Worm (Caenorhabditis elegans) whole organism, L3 larva: ENCODE data around the gene glb-16.

ENCODE experiments used
- ZK546.5 ChIP-seq: sonication (generic microtip); optimal IDR thresholded peaks from 2 replicates; lab custom pipeline; 2017; ENCODE audit warnings: missing biosample characterization, missing genetic modification characterization
- ama-1 ChIP-seq: fragments of 150-350 bp; optimal IDR thresholded peaks from 2 replicates; lab custom pipeline; 2018
- ceh-16 ChIP-seq: sonication (generic microtip); optimal IDR thresholded peaks from 2 replicates; lab custom pipeline; 2017; ENCODE audit warnings: missing biosample characterization, missing genetic modification characterization
- ceh-28 ChIP-seq: fragments of 150-350 bp; optimal IDR thresholded peaks from 2 replicates; lab custom pipeline; 2014; ENCODE audit warnings: missing biosample characterization, missing genetic modification reagents, missing genetic modification characterization
- ceh-9 ChIP-seq: sonication (generic microtip); optimal IDR thresholded peaks from 2 replicates; lab custom pipeline; 2018; ENCODE audit warnings: missing biosample characterization, missing genetic modification characterization
- daf-12 ChIP-seq: fragments of 150-350 bp; optimal IDR thresholded peaks from 2 replicates; lab custom pipeline; 2014; ENCODE audit warnings: missing biosample characterization, missing genetic modification reagents, missing genetic modification characterization
- egl-5 ChIP-seq: fragments of 150-350 bp; optimal IDR thresholded peaks from 2 replicates; lab custom pipeline; 2017; ENCODE audit warnings: missing biosample characterization, missing genetic modification reagents, missing genetic modification characterization, inconsistent platforms
- elt-1 ChIP-seq: fragments of 150-350 bp; optimal IDR thresholded peaks from 2 replicates; lab custom pipeline; 2014; ENCODE audit warnings: missing biosample characterization, missing genetic modification characterization
- elt-2 ChIP-seq: sonication (generic microtip); optimal IDR thresholded peaks from 2 replicates; lab custom pipeline; 2016; ENCODE audit warnings: missing genetic modification reagents, mild to moderate bottlenecking, missing genetic modification characterization, missing compliant biosample characterization
- eor-1 ChIP-seq, 2 experiments: fragments of 150-350 bp; optimal IDR thresholded peaks; 2 replicates each; lab custom pipeline; 2014 to 2018; ENCODE audit warnings: missing biosample characterization in 2 of 2, missing genetic modification characterization in 2 of 2
- fkh-10 ChIP-seq: sonication (generic microtip); optimal IDR thresholded peaks from 2 replicates; lab custom pipeline; 2017; ENCODE audit warnings: missing biosample characterization, missing genetic modification reagents, missing genetic modification characterization
- fkh-2 ChIP-seq: fragments of 150-350 bp; optimal IDR thresholded peaks from 2 replicates; lab custom pipeline; 2014; ENCODE audit warnings: missing biosample characterization, missing genetic modification reagents, missing genetic modification characterization
- hmg-11 ChIP-seq: sonication (generic microtip); optimal IDR thresholded peaks from 2 replicates; lab custom pipeline; 2016; ENCODE audit warnings: missing genetic modification characterization, missing compliant biosample characterization
- lin-39 ChIP-seq: fragments of 150-350 bp; optimal IDR thresholded peaks from 2 replicates; lab custom pipeline; 2018; ENCODE audit warnings: missing biosample characterization, missing genetic modification reagents, missing genetic modification characterization
- lsy-12 ChIP-seq: sonication (generic microtip); optimal IDR thresholded peaks from 2 replicates; lab custom pipeline; 2016; ENCODE audit warnings: mild to moderate bottlenecking, missing genetic modification characterization, missing compliant biosample characterization
- mdl-1 ChIP-seq: fragments of 150-350 bp; optimal IDR thresholded peaks from 2 replicates; lab custom pipeline; 2014; ENCODE audit warnings: missing biosample characterization, missing genetic modification characterization
- mml-1 ChIP-seq: fragments of 150-350 bp; sonication (generic microtip); optimal IDR thresholded peaks from 3 replicates; lab custom pipeline; 2014; ENCODE audit warnings: missing biosample characterization, missing genetic modification characterization
- nfya-1 ChIP-seq: sonication (generic microtip); optimal IDR thresholded peaks from 2 replicates; lab custom pipeline; 2017; ENCODE audit warnings: missing genetic modification characterization, mild to moderate bottlenecking, missing compliant biosample characterization, antibody characterized with exemption, moderate library complexity; ENCODE audit not compliant: insufficient read depth
- nhr-12 ChIP-seq: fragments of 150-350 bp; optimal IDR thresholded peaks from 2 replicates; lab custom pipeline; 2014; ENCODE audit warnings: missing biosample characterization, missing genetic modification characterization
- nhr-23 ChIP-seq: fragments of 150-350 bp; optimal IDR thresholded peaks from 2 replicates; lab custom pipeline; 2014; ENCODE audit warnings: missing biosample characterization, missing genetic modification reagents, missing genetic modification characterization
- nhr-25 ChIP-seq: sonication (generic microtip); optimal IDR thresholded peaks from 2 replicates; lab custom pipeline; 2017; ENCODE audit warnings: missing biosample characterization, missing genetic modification characterization
- nhr-28 ChIP-seq: fragments of 150-350 bp; optimal IDR thresholded peaks from 2 replicates; lab custom pipeline; 2014; ENCODE audit warnings: missing biosample characterization, missing genetic modification characterization
- nhr-43 ChIP-seq: sonication (generic microtip); optimal IDR thresholded peaks from 2 replicates; lab custom pipeline; 2016; ENCODE audit warnings: mild to moderate bottlenecking, missing genetic modification characterization, missing compliant biosample characterization; ENCODE audit not compliant: poor library complexity, severe bottlenecking
- pha-4 ChIP-seq: fragments of 150-350 bp; optimal IDR thresholded peaks from 2 replicates; lab custom pipeline; 2014; ENCODE audit warnings: missing biosample characterization, missing genetic modification reagents, missing genetic modification characterization
- pqm-1 ChIP-seq: fragments of 150-350 bp; optimal IDR thresholded peaks from 2 replicates; lab custom pipeline; 2017; ENCODE audit warnings: missing biosample characterization, missing genetic modification characterization, inconsistent platforms
- sea-2 ChIP-seq: fragments of 150-350 bp; sonication (generic microtip); optimal IDR thresholded peaks from 4 replicates; lab custom pipeline; 2014; ENCODE audit warnings: missing biosample characterization, missing genetic modification reagents, missing genetic modification characterization
- snpc-4 ChIP-seq: fragments of 150-350 bp; optimal IDR thresholded peaks from 2 replicates; lab custom pipeline; 2014; ENCODE audit warnings: missing biosample characterization, missing genetic modification characterization
- tbx-2 ChIP-seq: sonication (generic microtip); optimal IDR thresholded peaks from 2 replicates; lab custom pipeline; 2016; ENCODE audit warnings: mild to moderate bottlenecking, missing genetic modification characterization, missing compliant biosample characterization
- unc-39 ChIP-seq: sonication (generic microtip); optimal IDR thresholded peaks from 4 replicates; lab custom pipeline; 2017; ENCODE audit warnings: missing biosample characterization, missing genetic modification characterization
- unc-62 ChIP-seq: fragments of 150-350 bp; sonication (generic microtip); optimal IDR thresholded peaks from 4 replicates; lab custom pipeline; 2014; ENCODE audit warnings: missing biosample characterization, missing genetic modification reagents, missing genetic modification characterization
- zag-1 ChIP-seq: fragments of 150-350 bp; optimal IDR thresholded peaks from 2 replicates; lab custom pipeline; 2014; ENCODE audit warnings: missing biosample characterization, missing genetic modification characterization
- ztf-4 ChIP-seq: fragments of 150-350 bp; optimal IDR thresholded peaks from 2 replicates; lab custom pipeline; 2014; ENCODE audit warnings: missing biosample characterization, missing genetic modification characterization

Gene glb-16

ce11 chrX:7569685-7570518, 30.0 kb upstream of the glb-16 start, which contains the start of gene apy-1:
apy-1 (minus strand) TSS chrX:7569722.
- TF ChIP-seq ama-1 (lab: Kevin White, UChicago) (no peak), elt-2 (tag; lab: Kevin White, UChicago) (peak; percentile 82), pqm-1 (tag; lab: Kevin White, UChicago) (no peak), nfya-1 (tag; lab: Kevin White, UChicago) (peak; percentile 33), hmg-11 (tag; lab: Kevin White, UChicago) (peak; percentile 5), pha-4 (tag; lab: Kevin White, UChicago) (peak; percentile 56), nhr-43 (peak; percentile 83), snpc-4 (tag; lab: Kevin White, UChicago) (peak; percentile 21), daf-12 (tag; lab: Kevin White, UChicago) (no peak), nhr-25 (tag; lab: Kevin White, UChicago) (peak; percentile 26), ceh-28 (tag; lab: Kevin White, UChicago) (peak; percentile 57), nhr-23 (peak; percentile 28)

- TF ChIP-seq lsy-12 = no peak
- TF ChIP-seq nhr-25 (tag; lab: Kevin White, UChicago) = peak; percentile 23
- no peak for TF ChIP-seq daf-12 (tag; lab: Kevin White, UChicago)
- TF ChIP-seq nhr-43 = peak; percentile 30
- TF ChIP-seq mdl-1 (tag; lab: Kevin White, UChicago) = no peak
Observed at ce11 chrX:7568684-7569289, 28.9 kb upstream of the glb-16 start.

- no peak for TF ChIP-seq elt-1 (tag; lab: Kevin White, UChicago)
- no peak for TF ChIP-seq ceh-16 (tag; lab: Kevin White, UChicago)
- no peak for TF ChIP-seq mdl-1 (tag; lab: Kevin White, UChicago)
- no peak for TF ChIP-seq nhr-12
- TF ChIP-seq eor-1 (tag; optimal IDR thresholded peaks at IDR 0.05; lab: Kevin White, UChicago) = no peak
- TF ChIP-seq nfya-1 (tag; lab: Kevin White, UChicago) = peak; percentile 36
- peak; percentile 65 for TF ChIP-seq lin-39
- peak; percentile 29 for TF ChIP-seq pha-4 (tag; lab: Kevin White, UChicago)
- TF ChIP-seq unc-62 (GFP tag; lab: Kevin White, UChicago) = no peak
- TF ChIP-seq egl-5 = peak; percentile 43
Observed at ce11 chrX:7565005-7565404, 25.1 kb upstream of the glb-16 start, which contains the start of gene vps-52. vps-52 (plus strand) TSS chrX:7565323.

- TF ChIP-seq ztf-4 (tag; lab: Kevin White, UChicago) (no peak), ceh-9 (tag; lab: Kevin White, UChicago) (no peak), elt-2 (tag; lab: Kevin White, UChicago) (no peak), nhr-28 (tag; lab: Kevin White, UChicago) (no peak), fkh-10 (GFP tag; lab: Kevin White, UChicago) (no peak), unc-39 (tag; lab: Kevin White, UChicago) (no peak), snpc-4 (tag; lab: Kevin White, UChicago) (no peak), tbx-2 (tag; lab: Kevin White, UChicago) (no peak), elt-1 (tag; lab: Kevin White, UChicago) (no peak), nhr-43 (no peak), mml-1 (tag; lab: Kevin White, UChicago) (no peak), ceh-16 (tag; lab: Kevin White, UChicago) (no peak), egl-5 (no peak), sea-2 (GFP tag; lab: Kevin White, UChicago) (no peak), fkh-2 (tag; lab: Kevin White, UChicago) (no peak), lin-39 (no peak), lsy-12 (no peak), ZK546.5 (tag; lab: Kevin White, UChicago) (no peak)
- TF ChIP-seq, all 47 proteins: peak for 0
Observed at ce11 chrX:7563425-7563824, 23.5 kb upstream of the glb-16 start.

- TF ChIP-seq zag-1 (tag; lab: Kevin White, UChicago) = no peak
Observed at ce11 chrX:7562625-7563024, 22.7 kb upstream of the glb-16 start, which contains the start of gene sto-1. sto-1 (plus strand) TSS chrX:7562824.
